Worm (Caenorhabditis elegans): ENCODE results near the gene ZK616.8.

DNA sequence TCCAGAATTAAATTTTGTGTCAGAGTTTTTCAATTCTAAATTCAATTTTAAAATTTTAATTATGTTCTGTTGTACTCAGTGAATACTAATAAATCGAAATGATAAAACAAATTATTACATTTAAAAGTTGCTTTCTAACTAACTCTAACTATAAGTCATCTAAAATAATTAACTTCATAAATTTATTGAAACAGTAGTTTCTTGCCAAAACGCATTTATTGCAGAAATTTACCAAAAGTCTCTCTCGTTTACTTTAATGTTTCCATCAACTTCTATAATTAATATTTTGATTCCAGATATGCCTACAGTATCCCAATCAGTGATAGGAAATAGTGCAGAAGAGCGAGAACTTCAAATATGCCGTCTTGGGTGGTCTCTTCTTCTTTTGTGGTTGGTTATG, 11.4 kb downstream of the ZK616.8 start, which contains the start of gene ZK616.1:
- no peak for TF ChIP-seq mep-1 (tag; optimal IDR thresholded peaks at IDR 0.05)
- no peak for TF ChIP-seq aly-2 (tag; optimal IDR thresholded peaks at IDR 0.05)
- no peak for TF ChIP-seq C04F5.9 (tag; optimal IDR thresholded peaks at IDR 0.05)
- TF ChIP-seq alr-1 (tag; optimal IDR thresholded peaks at IDR 0.05; ENCODE audit: borderline replicate concordance), result no peak
- no peak for TF ChIP-seq hlh-4 (tag; optimal IDR thresholded peaks at IDR 0.05)
- no peak for TF ChIP-seq jun-1 (tag; optimal IDR thresholded peaks at IDR 0.05)
- TF ChIP-seq unc-130 (tag; optimal IDR thresholded peaks at IDR 0.05), result no peak
- TF ChIP-seq F16B12.6 (tag; optimal IDR thresholded peaks at IDR 0.05), result no peak
